Worm (Caenorhabditis elegans): ENCODE results near the gene T16G12.3.

ce11 chrIII:10049682-10050081 lies 739 bp upstream of the T16G12.3 start, which contains the start of gene T16G12.1:
- TF ChIP-seq dao-5 (tag; optimal IDR thresholded peaks at IDR 0.05): no peak
- no peak for TF ChIP-seq him-1 (tag; optimal IDR thresholded peaks at IDR 0.05)
